Fruit fly (Drosophila melanogaster) whole organism: ENCODE results near the gene Atg18b.

Source experiments
- CG8478 ChIP-seq: fragments of >200 bp; optimal IDR thresholded peaks from 2 replicates; lab custom pipeline; 2018; ENCODE audit warnings: inconsistent platforms
- Dll ChIP-seq: fragments of >200 bp; optimal IDR thresholded peaks from 2 replicates; lab custom pipeline; 2017
- EcR ChIP-seq, 2 experiments: fragments of >200 bp; optimal IDR thresholded peaks; 2 replicates each; lab custom pipeline; 2017; ENCODE audit warnings: missing biosample characterization in 2 of 2, missing genetic modification characterization in 2 of 2, missing genetic modification reagents in 2 of 2
- psq ChIP-seq: fragments of >200 bp; optimal IDR thresholded peaks from 2 replicates; lab custom pipeline; 2017
- usp ChIP-seq: fragments of >200 bp; optimal IDR thresholded peaks from 2 replicates; lab custom pipeline; 2017; ENCODE audit warnings: missing biosample characterization, missing genetic modification characterization, mixed read lengths

dm6 chr2L:21243964-21244466 lies 23.6 kb upstream of the Atg18b start:
- TF ChIP-seq psq (lab: Kevin White, UChicago) (no peak), CG8478 (lab: Kevin White, UChicago) (no peak), Dll (lab: Kevin White, UChicago) (no peak), EcR (GFP tag; optimal IDR thresholded peaks at IDR 0.05; lab: Kevin White, UChicago) (peak; percentile 60 to 98), usp (GFP tag; lab: Kevin White, UChicago) (no peak)
